Fruit fly (Drosophila melanogaster) whole organism, embryonic: ENCODE measurements around the gene oxt.
A peak's percentile ranks its signal among the peaks of the same experiment; 100 is the strongest.

ENCODE experiments used
- ATbp ChIP-seq: fragments of 200-800 bp; sonication (Bioruptor generic); optimal IDR thresholded peaks from 2 replicates; lab custom pipeline; 2017; ENCODE audit warnings: missing biosample characterization, mild to moderate bottlenecking, missing genetic modification characterization, missing genetic modification reagents
- Atf-2 ChIP-seq: fragments of 200-800 bp; sonication (Bioruptor generic); optimal IDR thresholded peaks from 2 replicates; lab custom pipeline; 2016; ENCODE audit warnings: missing biosample characterization, missing genetic modification characterization
- Bdp1 ChIP-seq: fragments of 200-800 bp; sonication (Bioruptor generic); optimal IDR thresholded peaks from 3 replicates; lab custom pipeline; 2016; ENCODE audit warnings: missing biosample characterization, missing genetic modification characterization
- CG10147 ChIP-seq: fragments of 200-800 bp; sonication (Bioruptor generic); optimal IDR thresholded peaks from 2 replicates; lab custom pipeline; 2019; ENCODE audit warnings: missing biosample characterization, mild to moderate bottlenecking, missing genetic modification characterization, moderate library complexity
- CG10979 ChIP-seq: fragments of 200-800 bp; sonication (Bioruptor generic); optimal IDR thresholded peaks from 2 replicates; lab custom pipeline; 2018; ENCODE audit warnings: missing biosample characterization, mild to moderate bottlenecking, missing genetic modification characterization, moderate library complexity
- CG11560 ChIP-seq: fragments of 200-800 bp; sonication (Bioruptor generic); IDR thresholded peaks from 3 replicates; pipeline ENCODE4 v1.3.6; 2022; ENCODE audit warnings: missing biosample characterization, missing genetic modification characterization
- CG13894 ChIP-seq: fragments of 200-800 bp; sonication (Bioruptor generic); optimal IDR thresholded peaks from 3 replicates; lab custom pipeline; 2018; ENCODE audit warnings: missing biosample characterization, mild to moderate bottlenecking, missing genetic modification characterization, moderate library complexity
- CG15514 ChIP-seq: fragments of 200-800 bp; sonication (Bioruptor generic); optimal IDR thresholded peaks from 3 replicates; lab custom pipeline; 2017; ENCODE audit warnings: missing biosample characterization, missing genetic modification characterization, mild to moderate bottlenecking, moderate library complexity, missing genetic modification reagents
- CG17385 ChIP-seq: fragments of 200-800 bp; sonication (Bioruptor generic); optimal IDR thresholded peaks from 3 replicates; lab custom pipeline; 2018; ENCODE audit warnings: missing biosample characterization, mild to moderate bottlenecking, missing genetic modification characterization
- CG2120 ChIP-seq: fragments of 200-800 bp; sonication (Bioruptor generic); optimal IDR thresholded peaks from 3 replicates; lab custom pipeline; 2016; ENCODE audit warnings: missing biosample characterization, missing genetic modification characterization
- CG2889 ChIP-seq: fragments of 200-800 bp; sonication (Bioruptor generic); IDR thresholded peaks from 3 replicates; pipeline ENCODE4 v1.3.6; 2022; ENCODE audit warnings: missing biosample characterization, missing genetic modification characterization
- CG30431 ChIP-seq: fragments of 200-800 bp; sonication (Bioruptor generic); optimal IDR thresholded peaks from 2 replicates; lab custom pipeline; 2017; ENCODE audit warnings: missing biosample characterization, missing genetic modification characterization
- CG31224 ChIP-seq: fragments of 200-800 bp; sonication (Bioruptor generic); IDR thresholded peaks from 2 replicates; pipeline ENCODE4 v1.3.6; 2022; ENCODE audit warnings: missing biosample characterization, missing genetic modification characterization
- CG3163 ChIP-seq: fragments of 200-800 bp; sonication (Bioruptor generic); optimal IDR thresholded peaks from 3 replicates; lab custom pipeline; 2016; ENCODE audit warnings: missing biosample characterization, missing genetic modification characterization
- CG34224 ChIP-seq: fragments of 200-800 bp; sonication (Bioruptor generic); IDR thresholded peaks from 3 replicates; pipeline ENCODE4 v1.3.6; 2022; ENCODE audit warnings: missing biosample characterization, missing genetic modification characterization; ENCODE audit not compliant: partially characterized antibody
- CG4617 ChIP-seq: fragments of 200-800 bp; sonication (Bioruptor generic); optimal IDR thresholded peaks from 3 replicates; lab custom pipeline; 2016; ENCODE audit warnings: missing biosample characterization, missing genetic modification characterization, borderline replicate concordance
- CG6791 ChIP-seq: fragments of 200-800 bp; sonication (Bioruptor generic); IDR thresholded peaks from 3 replicates; pipeline ENCODE4 v1.3.6; 2022; ENCODE audit warnings: missing biosample characterization, missing genetic modification characterization; ENCODE audit not compliant: partially characterized antibody
- CG9797 ChIP-seq: fragments of 200-800 bp; sonication (Bioruptor generic); optimal IDR thresholded peaks from 3 replicates; lab custom pipeline; 2018; ENCODE audit warnings: missing biosample characterization, mild to moderate bottlenecking, missing genetic modification characterization
- CrebB ChIP-seq: fragments of 200-800 bp; sonication (Bioruptor generic); optimal IDR thresholded peaks from 3 replicates; lab custom pipeline; 2018; ENCODE audit warnings: missing biosample characterization, mild to moderate bottlenecking, missing genetic modification characterization
- D19B ChIP-seq: fragments of 200-800 bp; sonication (Bioruptor generic); optimal IDR thresholded peaks from 2 replicates; lab custom pipeline; 2017; ENCODE audit warnings: missing biosample characterization, mild to moderate bottlenecking, missing genetic modification characterization
- Doc2 ChIP-seq: fragments of 200-800 bp; sonication (Bioruptor generic); IDR thresholded peaks from 2 replicates; pipeline ENCODE4 v1.3.6; 2022; ENCODE audit warnings: missing biosample characterization, missing genetic modification characterization
- Fer1 ChIP-seq: fragments of 200-800 bp; sonication (Bioruptor generic); optimal IDR thresholded peaks from 2 replicates; lab custom pipeline; 2017; ENCODE audit warnings: missing biosample characterization, mild to moderate bottlenecking, missing genetic modification characterization
- H2.0 ChIP-seq: fragments of 200-800 bp; sonication (Bioruptor generic); IDR thresholded peaks from 2 replicates; pipeline ENCODE4 v1.3.6; 2022; ENCODE audit warnings: missing biosample characterization, missing genetic modification characterization
- Hand ChIP-seq: fragments of 200-800 bp; sonication (Bioruptor generic); optimal IDR thresholded peaks from 2 replicates; lab custom pipeline; 2017; ENCODE audit warnings: mild to moderate bottlenecking, missing biosample characterization, missing genetic modification reagents, missing genetic modification characterization
- Hey ChIP-seq: fragments of 200-800 bp; sonication (Bioruptor generic); optimal IDR thresholded peaks from 3 replicates; lab custom pipeline; 2018; ENCODE audit warnings: missing biosample characterization, mild to moderate bottlenecking, missing genetic modification characterization
- Hmr ChIP-seq: fragments of 200-800 bp; sonication (Bioruptor generic); optimal IDR thresholded peaks from 3 replicates; lab custom pipeline; 2017; ENCODE audit warnings: mild to moderate bottlenecking, missing biosample characterization, missing genetic modification reagents, missing genetic modification characterization
- Hmx ChIP-seq: fragments of 200-800 bp; sonication (Bioruptor generic); optimal IDR thresholded peaks from 2 replicates; lab custom pipeline; 2016; ENCODE audit warnings: missing biosample characterization, missing genetic modification characterization
- MTF-1 ChIP-seq: fragments of 200-800 bp; sonication (Bioruptor generic); optimal IDR thresholded peaks from 2 replicates; lab custom pipeline; 2018; ENCODE audit warnings: missing biosample characterization, mild to moderate bottlenecking, missing genetic modification characterization, borderline replicate concordance
- NK7.1 ChIP-seq: fragments of 200-800 bp; sonication (Bioruptor generic); optimal IDR thresholded peaks from 3 replicates; lab custom pipeline; 2016; ENCODE audit warnings: missing biosample characterization, missing genetic modification characterization
- Pdp1 ChIP-seq, 2 experiments: fragments of 200-800 bp; sonication (Bioruptor generic); optimal IDR thresholded peaks; 3 replicates each; lab custom pipeline; 2016; ENCODE audit warnings: missing biosample characterization in 2 of 2, missing genetic modification characterization in 2 of 2, mild to moderate bottlenecking in 1 of 2, moderate library complexity in 1 of 2
- Sox100B ChIP-seq: fragments of 200-800 bp; sonication (Bioruptor generic); optimal IDR thresholded peaks from 3 replicates; lab custom pipeline; 2018; ENCODE audit warnings: missing biosample characterization, mild to moderate bottlenecking, missing genetic modification characterization
- Ssrp ChIP-seq: fragments of 200-800 bp; sonication (Bioruptor generic); optimal IDR thresholded peaks from 2 replicates; lab custom pipeline; 2018; ENCODE audit warnings: missing biosample characterization, mild to moderate bottlenecking, missing genetic modification characterization, moderate library complexity
- Vsx1 ChIP-seq: fragments of 200-800 bp; sonication (Bioruptor generic); optimal IDR thresholded peaks from 2 replicates; lab custom pipeline; 2017; ENCODE audit warnings: missing biosample characterization, mild to moderate bottlenecking, missing genetic modification characterization, missing genetic modification reagents
- Xbp1 ChIP-seq: fragments of 200-800 bp; sonication (Bioruptor generic); optimal IDR thresholded peaks from 3 replicates; lab custom pipeline; 2016; ENCODE audit warnings: missing biosample characterization, mild to moderate bottlenecking, missing genetic modification characterization
- bowl ChIP-seq: fragments of 200-800 bp; sonication (Bioruptor generic); IDR thresholded peaks from 2 replicates; pipeline ENCODE4 v1.3.6; 2022; ENCODE audit warnings: missing biosample characterization, missing genetic modification characterization
- cad ChIP-seq: fragments of >200 bp; optimal IDR thresholded peaks from 2 replicates; lab custom pipeline; 2017; ENCODE audit warnings: missing biosample characterization, missing genetic modification characterization
- ci ChIP-seq: fragments of 200-800 bp; sonication (Bioruptor generic); IDR thresholded peaks from 3 replicates; pipeline ENCODE4 v1.3.6; 2022; ENCODE audit warnings: missing biosample characterization, missing genetic modification characterization
- crol ChIP-seq: fragments of 200-800 bp; sonication (Bioruptor generic); IDR thresholded peaks from 2 replicates; pipeline ENCODE4 v1.3.6; 2022; ENCODE audit warnings: missing biosample characterization, missing genetic modification characterization
- eve ChIP-seq, 2 experiments: fragments of >200 bp; optimal IDR thresholded peaks; 2 replicates each; lab custom pipeline; 2017; ENCODE audit warnings: missing biosample characterization in 2 of 2, missing genetic modification characterization in 2 of 2
- fu2 ChIP-seq: fragments of 200-800 bp; sonication (Bioruptor generic); optimal IDR thresholded peaks from 2 replicates; lab custom pipeline; 2016; ENCODE audit warnings: missing biosample characterization, missing genetic modification characterization
- gcm2 ChIP-seq: fragments of 200-800 bp; sonication (Bioruptor generic); optimal IDR thresholded peaks from 2 replicates; lab custom pipeline; 2016; ENCODE audit warnings: missing biosample characterization, missing genetic modification characterization
- gt ChIP-seq: fragments of 200-800 bp; sonication (Bioruptor generic); IDR thresholded peaks from 2 replicates; pipeline ENCODE4 v1.3.6; 2022; ENCODE audit warnings: missing biosample characterization, missing genetic modification characterization
- kni ChIP-seq: fragments of 200-800 bp; sonication (Bioruptor generic); optimal IDR thresholded peaks from 3 replicates; lab custom pipeline; 2017; ENCODE audit warnings: mild to moderate bottlenecking, missing biosample characterization, missing genetic modification reagents, missing genetic modification characterization
- lab ChIP-seq: fragments of 200-800 bp; sonication (Bioruptor generic); optimal IDR thresholded peaks from 3 replicates; lab custom pipeline; 2017; ENCODE audit warnings: missing biosample characterization, missing genetic modification characterization, mild to moderate bottlenecking, moderate library complexity, missing genetic modification reagents
- mirr ChIP-seq: fragments of 200-800 bp; sonication (Bioruptor generic); optimal IDR thresholded peaks from 3 replicates; lab custom pipeline; 2018; ENCODE audit warnings: missing biosample characterization, mild to moderate bottlenecking, missing genetic modification characterization
- rib ChIP-seq: fragments of 200-800 bp; sonication (Bioruptor generic); IDR thresholded peaks from 2 replicates; pipeline ENCODE4 v1.3.6; 2022; ENCODE audit warnings: missing biosample characterization, missing genetic modification characterization
- ro ChIP-seq: fragments of 200-800 bp; sonication (Bioruptor generic); IDR thresholded peaks from 2 replicates; pipeline ENCODE4 v1.3.6; 2022; ENCODE audit warnings: missing biosample characterization, missing genetic modification characterization
- stc ChIP-seq: fragments of 200-800 bp; sonication (Bioruptor generic); IDR thresholded peaks from 2 replicates; pipeline ENCODE4 v1.3.6; 2022; ENCODE audit warnings: missing biosample characterization, missing genetic modification characterization
- tll ChIP-seq, 2 experiments: fragments of 200-800 bp in 1 of 2; fragments of >200 bp in 1 of 2; sonication (Bioruptor generic) in 1 of 2; optimal IDR thresholded peaks; 2 replicates each; lab custom pipeline; 2017 to 2019; ENCODE audit warnings: missing biosample characterization in 2 of 2, missing genetic modification characterization in 2 of 2, mild to moderate bottlenecking in 1 of 2, moderate library complexity in 1 of 2
- twi ChIP-seq: fragments of 200-800 bp; optimal IDR thresholded peaks from 2 replicates; lab custom pipeline; 2019; ENCODE audit warnings: missing biosample characterization, mild to moderate bottlenecking, missing genetic modification characterization, moderate library complexity

oxt gene

DNA sequence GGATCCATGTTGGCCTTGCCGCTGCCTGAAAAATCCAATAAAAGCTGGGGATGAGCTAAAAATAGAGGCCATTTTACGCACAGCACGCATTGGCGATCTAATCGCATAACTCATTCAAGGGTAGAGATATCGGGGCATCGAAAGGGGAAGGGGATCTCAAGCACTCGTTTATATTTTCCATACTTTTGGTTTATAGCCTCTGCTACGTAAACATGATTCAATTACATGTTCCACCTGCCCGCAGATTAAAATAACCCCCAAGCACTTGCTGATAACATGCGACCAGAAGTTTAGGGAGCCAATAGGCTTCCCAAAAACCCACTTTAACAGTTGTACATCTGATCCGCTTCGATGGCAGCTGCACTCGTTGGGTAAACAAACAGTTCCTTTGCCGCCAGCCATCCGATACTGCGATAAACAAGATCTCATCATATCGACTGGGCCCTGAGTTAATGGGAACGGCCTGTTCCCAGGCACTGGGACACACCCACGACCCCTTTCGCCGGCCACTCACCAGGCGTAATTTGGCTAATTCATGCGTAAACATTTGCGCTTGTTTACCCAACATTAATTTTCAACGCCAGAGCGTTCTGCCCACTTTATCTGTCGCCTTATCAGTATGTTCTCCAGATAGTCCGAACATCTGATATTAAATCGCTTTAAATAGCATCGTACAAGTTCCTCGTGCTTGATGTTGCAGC, 8.4 kb downstream of the oxt start (continued):
- TF ChIP-seq Vsx1 (GFP tag; lab: Kevin White, UChicago), result peak; percentile 41
- TF ChIP-seq bowl (GFP tag; lab: Robert Waterston, UW), result no peak
- no peak for TF ChIP-seq CG13894 (tag; lab: Kevin White, UChicago)
- TF ChIP-seq crol (GFP tag; lab: Robert Waterston, UW), result no peak
- no peak for TF ChIP-seq Doc2
- no peak for TF ChIP-seq CG30431
- TF ChIP-seq ATbp (GFP tag; lab: Kevin White, UChicago), result peak; percentile 31
- no peak for TF ChIP-seq CG10979 (tag; lab: Kevin White, UChicago)
- no peak for TF ChIP-seq CG2120 (GFP tag; lab: Kevin White, UChicago)
- TF ChIP-seq CG2889 (GFP tag; lab: Robert Waterston, UW), result no peak
- no peak for TF ChIP-seq eve (GFP tag; optimal IDR thresholded peaks at IDR 0.05; lab: Kevin White, UChicago)
- TF ChIP-seq CG3163 (GFP tag; lab: Kevin White, UChicago), result no peak
- TF ChIP-seq CG4617 (GFP tag; lab: Kevin White, UChicago), result no peak
- TF ChIP-seq mirr (GFP tag; lab: Kevin White, UChicago), result no peak
- TF ChIP-seq CG15514, result peak; percentile 26
- TF ChIP-seq Xbp1 (GFP tag; lab: Kevin White, UChicago), result no peak
- no peak for TF ChIP-seq Ssrp (tag; lab: Kevin White, UChicago)
- TF ChIP-seq ci (GFP tag; lab: Robert Waterston, UW), result peak; percentile 25; the same call in 1 of the 3 replicates
- no peak for TF ChIP-seq CG31224 (GFP tag; lab: Robert Waterston, UW)
- no peak for TF ChIP-seq H2.0 (GFP tag; lab: Robert Waterston, UW)
- TF ChIP-seq CrebB (tag; lab: Kevin White, UChicago), result peak; percentile 12
- no peak for TF ChIP-seq MTF-1 (GFP tag; lab: Kevin White, UChicago)
- no peak for TF ChIP-seq ro (GFP tag; lab: Robert Waterston, UW)
- TF ChIP-seq Sox100B (GFP tag; lab: Kevin White, UChicago), result no peak
- no peak for TF ChIP-seq NK7.1 (GFP tag; lab: Kevin White, UChicago)
- no peak for TF ChIP-seq kni (GFP tag; lab: Kevin White, UChicago)
- TF ChIP-seq stc (GFP tag; lab: Robert Waterston, UW), result no peak
- no peak for TF ChIP-seq gcm2 (GFP tag; lab: Kevin White, UChicago)
- no peak for TF ChIP-seq CG34224 (GFP tag; lab: Robert Waterston, UW)
- TF ChIP-seq twi (tag; lab: Kevin White, UChicago), result no peak
- TF ChIP-seq CG10147 (GFP tag; lab: Kevin White, UChicago), result no peak
- no peak for TF ChIP-seq D19B
- no peak for TF ChIP-seq CG9797
- peak; percentile 11 for TF ChIP-seq Hey (tag; lab: Kevin White, UChicago)
- TF ChIP-seq Hmx, result no peak
- TF ChIP-seq rib (GFP tag; lab: Robert Waterston, UW), result no peak
- TF ChIP-seq Bdp1, result no peak
- no peak for TF ChIP-seq cad (GFP tag; lab: Kevin White, UChicago)
- TF ChIP-seq CG11560 (tag; lab: Robert Waterston, UW), result no peak
- no peak for TF ChIP-seq Atf-2
- TF ChIP-seq CG17385 (GFP tag; lab: Kevin White, UChicago), result peak; percentile 3
- no peak for TF ChIP-seq gt
- TF ChIP-seq lab (GFP tag; lab: Kevin White, UChicago), result peak; percentile 54
- TF ChIP-seq tll (GFP tag; optimal IDR thresholded peaks at IDR 0.05; lab: Kevin White, UChicago), result no peak
- no peak for TF ChIP-seq CG6791 (GFP tag; lab: Robert Waterston, UW)
- TF ChIP-seq fu2 (GFP tag; lab: Kevin White, UChicago), result no peak
- TF ChIP-seq Pdp1 (GFP tag; optimal IDR thresholded peaks at IDR 0.05; lab: Kevin White, UChicago), result no peak
- TF ChIP-seq Fer1 (GFP tag; lab: Kevin White, UChicago), result no peak
- TF ChIP-seq Hand (GFP tag; lab: Kevin White, UChicago), result no peak
- TF ChIP-seq Hmr, result peak; percentile 60
